Worm (Caenorhabditis elegans): ENCODE results near the gene clec-233.

The clec-233 gene

ce11 chrV:16210257-16211002 lies 23.3 kb upstream of the clec-233 start, which contains the start of gene F11A5.16:
F11A5.16 (plus strand) TSS chrV:16210952.
- 0 out of 2 replicates have a peak, but pooled peaks have one; percentile 18 for TF ChIP-seq tab-1 (GFP tag; IDR thresholded peaks at IDR 0.05)
- no peak for TF ChIP-seq T22C8.4 (GFP tag; IDR thresholded peaks at IDR 0.05)

- TF ChIP-seq T22C8.4 (GFP tag; IDR thresholded peaks at IDR 0.05) (no peak), cog-1 (tag; optimal IDR thresholded peaks at IDR 0.05) (no peak), klf-2 (GFP tag; conservative IDR thresholded peaks at IDR 0.05) (no peak), ztf-29 (GFP tag; IDR thresholded peaks at IDR 0.05) (no peak), ztf-23 (GFP tag; IDR thresholded peaks at IDR 0.05) (no peak)
Observed at ce11 chrV:16211713-16212112, 22.0 kb upstream of the clec-233 start.

ce11 chrV:16213323-16213722 lies 20.4 kb upstream of the clec-233 start:
- TF ChIP-seq ztf-29 (GFP tag; IDR thresholded peaks at IDR 0.05): no peak
- TF ChIP-seq cog-1 (tag; optimal IDR thresholded peaks at IDR 0.05): no peak
- TF ChIP-seq tab-1 (GFP tag; IDR thresholded peaks at IDR 0.05): no peak
- no peak for TF ChIP-seq med-1 (GFP tag; optimal IDR thresholded peaks at IDR 0.05; ENCODE audit: insufficient read depth)
- TF ChIP-seq T22C8.4 (GFP tag; IDR thresholded peaks at IDR 0.05): no peak
- TF ChIP-seq klf-2 (GFP tag; conservative IDR thresholded peaks at IDR 0.05): no peak
- no peak for TF ChIP-seq ztf-23 (GFP tag; IDR thresholded peaks at IDR 0.05)
- no peak for TF ChIP-seq ref-1 (GFP tag; conservative IDR thresholded peaks at IDR 0.05)
- no peak for TF ChIP-seq flt-1 (GFP tag; IDR thresholded peaks at IDR 0.05)

DNA sequence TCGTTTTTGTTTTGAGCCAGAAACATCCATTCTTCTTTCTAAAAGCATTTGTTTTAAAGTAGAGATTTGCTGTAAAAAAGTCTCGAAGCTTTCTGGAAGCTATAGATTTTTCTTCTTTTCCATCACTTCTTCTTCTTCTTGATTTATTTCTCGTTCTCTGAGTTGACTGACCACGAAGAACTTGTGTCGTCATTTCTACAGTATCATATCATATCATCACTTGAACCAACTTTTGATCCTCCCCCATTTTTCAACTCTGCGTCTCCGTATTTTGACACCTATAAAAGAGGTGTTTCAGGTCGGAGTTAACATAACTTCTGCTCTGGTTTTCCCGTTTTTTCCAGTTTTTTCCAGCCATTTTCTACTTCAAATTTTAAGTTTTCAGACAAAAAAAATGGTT lies 19.2 kb upstream of the clec-233 start, which contains the start of gene F11A5.9:
F11A5.9 (plus strand) TSS at position 386 of the 400 bp plus-strand sequence.
- TF ChIP-seq tab-1 (GFP tag; IDR thresholded peaks at IDR 0.05) (no peak), ref-1 (GFP tag; conservative IDR thresholded peaks at IDR 0.05) (no peak), klf-2 (GFP tag; conservative IDR thresholded peaks at IDR 0.05) (no peak), ztf-29 (GFP tag; IDR thresholded peaks at IDR 0.05) (no peak), ztf-23 (GFP tag; IDR thresholded peaks at IDR 0.05) (no peak)

ce11 chrV:16218522-16218921 lies 15.2 kb upstream of the clec-233 start, which contains the start of gene F11A5.15:
F11A5.15 (minus strand) TSS chrV:16218622.
- TF ChIP-seq med-1 (GFP tag; optimal IDR thresholded peaks at IDR 0.05; ENCODE audit: insufficient read depth) (no peak), T22C8.4 (GFP tag; IDR thresholded peaks at IDR 0.05) (no peak), tab-1 (GFP tag; IDR thresholded peaks at IDR 0.05) (no peak), flt-1 (GFP tag; IDR thresholded peaks at IDR 0.05) (no peak), ztf-29 (GFP tag; IDR thresholded peaks at IDR 0.05) (no peak), klf-2 (GFP tag; conservative IDR thresholded peaks at IDR 0.05) (no peak), ztf-23 (GFP tag; IDR thresholded peaks at IDR 0.05) (no peak), ref-1 (GFP tag; conservative IDR thresholded peaks at IDR 0.05) (no peak), cog-1 (tag; optimal IDR thresholded peaks at IDR 0.05) (no peak)

ce11 chrV:16218972-16219757 lies 14.6 kb upstream of the clec-233 start, which contains the start of gene glc-1:
glc-1 (plus strand) TSS chrV:16219634.
- TF ChIP-seq tab-1 (GFP tag; IDR thresholded peaks at IDR 0.05) (no peak), ref-1 (GFP tag; conservative IDR thresholded peaks at IDR 0.05) (no peak), T22C8.4 (GFP tag; IDR thresholded peaks at IDR 0.05) (no peak), flt-1 (GFP tag; IDR thresholded peaks at IDR 0.05) (no peak), ztf-23 (GFP tag; IDR thresholded peaks at IDR 0.05) (no peak), klf-2 (GFP tag; conservative IDR thresholded peaks at IDR 0.05) (no peak), med-1 (GFP tag; optimal IDR thresholded peaks at IDR 0.05; ENCODE audit: insufficient read depth) (no peak), cog-1 (tag; optimal IDR thresholded peaks at IDR 0.05) (no peak), ztf-29 (GFP tag; IDR thresholded peaks at IDR 0.05) (no peak)

DNA sequence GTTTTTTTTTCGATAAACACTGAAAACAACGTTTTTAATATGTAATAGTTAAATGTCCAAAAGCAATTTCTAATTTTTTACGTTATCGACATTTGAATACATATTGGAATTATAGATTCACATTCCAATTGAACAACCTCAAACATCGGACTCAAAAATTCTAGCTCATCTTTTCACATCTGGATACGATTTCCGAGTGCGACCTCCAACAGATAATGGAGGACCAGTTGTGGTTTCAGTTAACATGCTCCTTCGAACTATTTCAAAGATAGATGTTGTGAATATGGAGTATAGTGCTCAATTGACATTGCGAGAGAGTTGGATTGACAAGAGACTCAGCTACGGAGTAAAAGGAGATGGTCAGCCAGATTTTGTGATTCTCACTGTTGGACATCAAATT lies 13.7 kb upstream of the clec-233 start:
- TF ChIP-seq ztf-23 (GFP tag; IDR thresholded peaks at IDR 0.05): no peak
- TF ChIP-seq med-1 (GFP tag; optimal IDR thresholded peaks at IDR 0.05; ENCODE audit: insufficient read depth): no peak
- no peak for TF ChIP-seq klf-2 (GFP tag; conservative IDR thresholded peaks at IDR 0.05)
- TF ChIP-seq ztf-29 (GFP tag; IDR thresholded peaks at IDR 0.05): no peak
- no peak for TF ChIP-seq cog-1 (tag; optimal IDR thresholded peaks at IDR 0.05)
- no peak for TF ChIP-seq flt-1 (GFP tag; IDR thresholded peaks at IDR 0.05)
- TF ChIP-seq tab-1 (GFP tag; IDR thresholded peaks at IDR 0.05): no peak

- no peak for TF ChIP-seq tab-1 (GFP tag; IDR thresholded peaks at IDR 0.05)
Observed at ce11 chrV:16224027-16224426, 9.7 kb upstream of the clec-233 start, which contains the start of gene stdh-2. stdh-2 (plus strand) TSS chrV:16224327.

DNA sequence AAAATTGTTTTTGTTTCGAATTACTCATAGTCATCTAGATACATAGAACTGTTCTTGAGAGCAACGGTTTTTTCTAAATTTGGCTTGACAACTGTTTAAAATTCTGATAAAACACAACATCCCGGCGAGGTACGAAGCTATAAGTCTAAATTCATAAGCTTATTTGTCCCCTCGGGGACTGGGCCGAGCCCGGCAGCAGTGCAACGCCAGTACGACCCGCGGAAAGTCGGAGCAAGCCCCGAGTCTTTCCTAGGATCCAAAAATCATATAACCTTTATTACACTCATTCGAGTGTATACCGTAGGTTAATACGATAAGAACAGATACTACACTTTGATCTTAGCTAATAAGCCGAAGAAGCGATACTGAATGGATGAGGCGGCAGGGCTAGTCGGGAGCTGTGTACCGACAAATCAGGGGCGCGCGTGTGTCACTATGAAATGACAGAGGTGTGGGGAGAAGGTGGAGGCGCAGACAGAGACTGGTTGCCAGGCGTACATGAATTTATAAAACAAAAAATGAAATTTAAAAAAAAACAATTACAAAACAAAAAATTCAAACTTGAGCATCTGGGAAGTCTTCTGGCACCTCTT lies 8.1 kb upstream of the clec-233 start:
- TF ChIP-seq ztf-29 (GFP tag; IDR thresholded peaks at IDR 0.05) (no peak), T22C8.4 (GFP tag; IDR thresholded peaks at IDR 0.05) (no peak), ztf-23 (GFP tag; IDR thresholded peaks at IDR 0.05) (no peak), flt-1 (GFP tag; IDR thresholded peaks at IDR 0.05) (no peak), cog-1 (tag; optimal IDR thresholded peaks at IDR 0.05) (no peak), tab-1 (GFP tag; IDR thresholded peaks at IDR 0.05) (no peak), klf-2 (GFP tag; conservative IDR thresholded peaks at IDR 0.05) (no peak), med-1 (GFP tag; optimal IDR thresholded peaks at IDR 0.05; ENCODE audit: insufficient read depth) (no peak), ref-1 (GFP tag; conservative IDR thresholded peaks at IDR 0.05) (no peak)
